Worm (Caenorhabditis elegans) whole organism, L3 larva: ENCODE data around the gene Y50D4B.2.

ENCODE experiments used
- nhr-28 ChIP-seq: fragments of 150-350 bp; optimal IDR thresholded peaks from 2 replicates; lab custom pipeline; 2014; ENCODE audit warnings: missing biosample characterization, missing genetic modification characterization
- pha-4 ChIP-seq: fragments of 150-350 bp; optimal IDR thresholded peaks from 2 replicates; lab custom pipeline; 2014; ENCODE audit warnings: missing biosample characterization, missing genetic modification reagents, missing genetic modification characterization

DNA sequence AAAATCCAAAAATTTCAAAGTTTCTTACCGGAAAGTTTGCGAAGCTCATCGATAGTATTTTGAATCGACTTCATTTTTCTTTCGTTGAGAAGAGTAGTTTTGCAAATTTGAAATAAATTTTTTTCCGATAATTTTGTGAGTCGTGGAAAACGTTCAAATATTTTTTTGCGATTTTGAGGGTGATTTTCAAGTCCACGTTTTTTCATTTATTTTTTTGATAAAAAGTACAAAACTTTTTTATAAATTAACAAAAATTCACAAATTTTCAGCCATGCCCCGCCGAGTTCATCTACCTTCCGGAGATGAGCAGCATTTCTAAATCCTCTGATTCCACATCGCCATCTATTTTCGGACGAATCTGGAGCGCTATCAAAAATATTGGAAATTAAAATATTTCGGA, 32.9 kb upstream of the Y50D4B.2 start, which contains the start of gene K10C9.7:
- TF ChIP-seq pha-4 (tag; lab: Kevin White, UChicago): no peak
- no peak for TF ChIP-seq nhr-28
